Worm (Caenorhabditis elegans) whole organism, L4/young adult: ENCODE measurements around the gene C01B10.7.

Source experiments
- W03F9.2 ChIP-seq: fragments of 150-350 bp; optimal IDR thresholded peaks from 2 replicates; lab custom pipeline; 2014; ENCODE audit warnings: missing biosample characterization, missing genetic modification characterization
- dao-5 ChIP-seq: sonication (generic microtip); optimal IDR thresholded peaks from 2 replicates; lab custom pipeline; 2016; ENCODE audit warnings: missing genotype, missing genetic modification characterization, moderate library complexity, missing compliant biosample characterization
- him-1 ChIP-seq: sonication (generic microtip); optimal IDR thresholded peaks from 2 replicates; lab custom pipeline; 2016; ENCODE audit warnings: missing genotype, missing genetic modification reagents, missing genetic modification characterization, missing compliant biosample characterization

C01B10.7 gene

ce11 chrIV:6606587-6606986 lies 31.8 kb upstream of the C01B10.7 start:
- TF ChIP-seq dao-5 = no peak
- no peak for TF ChIP-seq W03F9.2 (tag; lab: Kevin White, UChicago)
- TF ChIP-seq him-1 (tag; lab: Kevin White, UChicago) = no peak

- TF ChIP-seq him-1 (tag; lab: Kevin White, UChicago) (no peak), dao-5 (no peak), W03F9.2 (tag; lab: Kevin White, UChicago) (no peak)
Measured at ce11 chrIV:6607059-6607458, 31.3 kb upstream of the C01B10.7 start.

ce11 chrIV:6613296-6613695 lies 25.1 kb upstream of the C01B10.7 start, which contains the start of gene drh-1:
Gene drh-1, minus strand, starts transcription at chrIV:6613353.
- TF ChIP-seq dao-5 = no peak
- peak; percentile 16 for TF ChIP-seq W03F9.2 (tag; lab: Kevin White, UChicago)
- no peak for TF ChIP-seq him-1 (tag; lab: Kevin White, UChicago)

ce11 chrIV:6618607-6619006 lies 19.7 kb upstream of the C01B10.7 start:
- TF ChIP-seq W03F9.2 (tag; lab: Kevin White, UChicago) = peak; percentile 37
- TF ChIP-seq him-1 (tag; lab: Kevin White, UChicago) = no peak
- TF ChIP-seq dao-5 = no peak

- TF ChIP-seq him-1 (tag; lab: Kevin White, UChicago) = no peak
- TF ChIP-seq dao-5 = no peak
- TF ChIP-seq W03F9.2 (tag; lab: Kevin White, UChicago) = no peak
Measured at ce11 chrIV:6621252-6621651, 17.1 kb upstream of the C01B10.7 start, which contains the start of gene C01B10.3. Gene C01B10.3, minus strand, starts transcription at chrIV:6621352.

ce11 chrIV:6622142-6622541 lies 16.2 kb upstream of the C01B10.7 start:
- TF ChIP-seq dao-5 (no peak), W03F9.2 (tag; lab: Kevin White, UChicago) (no peak), him-1 (tag; lab: Kevin White, UChicago) (no peak)

- TF ChIP-seq him-1 (tag; lab: Kevin White, UChicago) (no peak), dao-5 (no peak), W03F9.2 (tag; lab: Kevin White, UChicago) (no peak)
Measured at ce11 chrIV:6623390-6623789, 15.0 kb upstream of the C01B10.7 start, which contains the start of gene C01B10.44. Gene C01B10.44, plus strand, starts transcription at chrIV:6623690.

ce11 chrIV:6627798-6628197 lies 10.6 kb upstream of the C01B10.7 start, which contains the start of gene cest-5.2:
Gene cest-5.2, minus strand, starts transcription at chrIV:6627925.
- TF ChIP-seq W03F9.2 (tag; lab: Kevin White, UChicago) (no peak), dao-5 (no peak), him-1 (tag; lab: Kevin White, UChicago) (no peak)

- TF ChIP-seq him-1 (tag; lab: Kevin White, UChicago) = no peak
- TF ChIP-seq dao-5 = no peak
- peak; percentile 73 for TF ChIP-seq W03F9.2 (tag; lab: Kevin White, UChicago)
Measured at ce11 chrIV:6631704-6632272, 6.6 kb upstream of the C01B10.7 start, which contains the start of the genes cest-5.1 and C01B10.9. Gene cest-5.1, minus strand, starts transcription at chrIV:6631754. Gene C01B10.9, plus strand, starts transcription at chrIV:6632222.

- no peak for TF ChIP-seq W03F9.2 (tag; lab: Kevin White, UChicago)
- TF ChIP-seq dao-5 = no peak
- TF ChIP-seq him-1 (tag; lab: Kevin White, UChicago) = no peak
Measured at ce11 chrIV:6634789-6635188, 3.6 kb upstream of the C01B10.7 start, which contains the start of gene metl-13. Gene metl-13, plus strand, starts transcription at chrIV:6635089.

- TF ChIP-seq dao-5 = no peak
- no peak for TF ChIP-seq him-1 (tag; lab: Kevin White, UChicago)
- no peak for TF ChIP-seq W03F9.2 (tag; lab: Kevin White, UChicago)
Measured at ce11 chrIV:6639880-6640279, 1.5 kb downstream of the C01B10.7 start, which contains the start of gene C01B10.6. Gene C01B10.6, plus strand, starts transcription at chrIV:6640180.

- no peak for TF ChIP-seq him-1 (tag; lab: Kevin White, UChicago)
- no peak for TF ChIP-seq dao-5
- TF ChIP-seq W03F9.2 (tag; lab: Kevin White, UChicago) = no peak
Measured at ce11 chrIV:6645867-6646655, 7.7 kb downstream of the C01B10.7 start, which contains the start of gene hil-7. Gene hil-7, plus strand, starts transcription at chrIV:6646312.

- TF ChIP-seq W03F9.2 (tag; lab: Kevin White, UChicago) (no peak), dao-5 (no peak), him-1 (tag; lab: Kevin White, UChicago) (no peak)
Measured at ce11 chrIV:6646905-6647304, 8.5 kb downstream of the C01B10.7 start.

ce11 chrIV:6648625-6649024 lies 10.3 kb downstream of the C01B10.7 start:
- TF ChIP-seq W03F9.2 (tag; lab: Kevin White, UChicago) = no peak
- TF ChIP-seq him-1 (tag; lab: Kevin White, UChicago) = no peak
- TF ChIP-seq dao-5 = no peak
